Fruit fly (Drosophila melanogaster) whole organism, prepupa: ENCODE results near the gene CG15263.

Experiments
- CG10669 ChIP-seq: fragments of 200-800 bp; sonication (Bioruptor generic); optimal IDR thresholded peaks from 3 replicates; lab custom pipeline; 2018; ENCODE audit warnings: missing biosample characterization, mild to moderate bottlenecking, missing genetic modification characterization, moderate library complexity
- CG32006 ChIP-seq: fragments of 200-800 bp; sonication (Bioruptor generic); optimal IDR thresholded peaks from 3 replicates; lab custom pipeline; 2017; ENCODE audit warnings: missing biosample characterization, mild to moderate bottlenecking, missing genetic modification characterization
- Eip78C ChIP-seq: fragments of 200-800 bp; sonication (Bioruptor generic); peaks from one replicate; lab custom pipeline; 2016; ENCODE audit warnings: missing biosample characterization, missing genetic modification characterization
- Gug ChIP-seq: fragments of 200-800 bp; sonication (Bioruptor generic); IDR thresholded peaks from 2 replicates; pipeline ENCODE4 v1.3.6; 2022; ENCODE audit warnings: missing biosample characterization, missing genetic modification characterization
- Hr4 ChIP-seq: fragments of 200-800 bp; sonication (Bioruptor generic); optimal IDR thresholded peaks from 3 replicates; lab custom pipeline; 2016; ENCODE audit warnings: missing biosample characterization, missing genetic modification characterization
- Lpt ChIP-seq: fragments of 200-800 bp; sonication (Bioruptor generic); optimal IDR thresholded peaks from 3 replicates; lab custom pipeline; 2016; ENCODE audit warnings: missing biosample characterization, missing genetic modification characterization
- Smox ChIP-seq: fragments of 200-800 bp; sonication (Bioruptor generic); optimal IDR thresholded peaks from 3 replicates; lab custom pipeline; 2016; ENCODE audit warnings: missing biosample characterization, missing genetic modification characterization
- Sox102F ChIP-seq: fragments of 200-800 bp; sonication (Bioruptor generic); optimal IDR thresholded peaks from 2 replicates; lab custom pipeline; 2016; ENCODE audit warnings: missing biosample characterization, mild to moderate bottlenecking, missing genetic modification characterization
- achi ChIP-seq: fragments of 200-800 bp; sonication (Bioruptor generic); optimal IDR thresholded peaks from 3 replicates; lab custom pipeline; 2016; ENCODE audit warnings: missing biosample characterization, missing genetic modification characterization
- fkh ChIP-seq: fragments of 200-800 bp; sonication (Bioruptor generic); optimal IDR thresholded peaks from 3 replicates; lab custom pipeline; 2017; ENCODE audit warnings: missing biosample characterization, mild to moderate bottlenecking, missing genetic modification characterization, moderate library complexity
- lz ChIP-seq: fragments of 200-800 bp; sonication (Bioruptor generic); optimal IDR thresholded peaks from 3 replicates; lab custom pipeline; 2016; ENCODE audit warnings: missing biosample characterization, missing genetic modification characterization
- salr ChIP-seq, 2 experiments: fragments of 200-800 bp; sonication (Bioruptor generic); optimal IDR thresholded peaks; 3 replicates each; lab custom pipeline; 2016 to 2018; ENCODE audit warnings: missing biosample characterization in 2 of 2, missing genetic modification characterization in 2 of 2, mild to moderate bottlenecking in 1 of 2

DNA sequence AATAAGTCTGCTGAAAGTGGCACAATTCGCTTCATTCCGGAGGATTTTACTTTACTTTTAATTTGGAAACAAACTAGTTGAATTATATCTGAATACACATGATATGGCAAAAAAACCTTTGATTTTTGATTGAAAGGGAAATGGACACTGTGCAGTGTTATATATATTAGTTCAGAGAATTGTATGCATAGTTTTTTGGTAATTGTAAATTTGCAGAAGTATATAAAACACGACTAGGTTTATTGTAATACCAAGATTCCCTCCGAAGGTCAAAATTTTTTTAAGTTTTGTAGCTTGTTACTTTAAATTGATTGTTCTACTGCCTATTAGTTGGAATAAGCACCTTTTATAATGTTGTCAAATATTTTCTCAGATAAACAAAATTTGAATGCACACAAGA is 7.3 kb downstream of the CG15263 start, which contains the start of gene CG15260:
- TF ChIP-seq Gug (GFP tag; lab: Robert Waterston, UW) (no peak), Smox (GFP tag; lab: Kevin White, UChicago) (no peak), lz (GFP tag; lab: Kevin White, UChicago) (no peak), achi (GFP tag; lab: Kevin White, UChicago) (no peak), fkh (no peak), Hr4 (GFP tag; lab: Kevin White, UChicago) (no peak), salr (GFP tag; optimal IDR thresholded peaks at IDR 0.05; lab: Kevin White, UChicago) (no peak), Eip78C (no peak), Sox102F (GFP tag; lab: Kevin White, UChicago) (no peak), CG32006 (no peak), Lpt (GFP tag; lab: Kevin White, UChicago) (no peak), CG10669 (GFP tag; lab: Kevin White, UChicago) (no peak)
